Fruit fly (Drosophila melanogaster) whole organism, embryonic: Measurements from ENCODE around the gene Hsp83.

Experiments used
- Awh ChIP-seq: fragments of 200-800 bp; sonication (Bioruptor generic); IDR thresholded peaks from 2 replicates; pipeline ENCODE4, ENCODE4 v1.3.6; 2022; ENCODE audit warnings: missing biosample characterization, missing genetic modification characterization
- Bgb ChIP-seq: fragments of 200-800 bp; sonication (Bioruptor generic); IDR thresholded peaks from 2 replicates; pipeline ENCODE4 v1.3.6; 2022; ENCODE audit warnings: missing biosample characterization, missing genetic modification characterization; ENCODE audit not compliant: partially characterized antibody
- CG10959 ChIP-seq: fragments of 200-800 bp; sonication (Bioruptor generic); IDR thresholded peaks from 2 replicates; pipeline ENCODE4 v1.3.6; 2022; ENCODE audit warnings: missing biosample characterization, missing genetic modification characterization
- CG11696 ChIP-seq: fragments of 200-800 bp; sonication (Bioruptor generic); IDR thresholded peaks from 2 replicates; pipeline ENCODE4 v1.3.6; 2022; ENCODE audit warnings: missing biosample characterization, missing genetic modification characterization
- CG12071 ChIP-seq: fragments of 200-800 bp; sonication (Bioruptor generic); optimal IDR thresholded peaks from 3 replicates; lab custom pipeline; 2018; ENCODE audit warnings: missing biosample characterization, mild to moderate bottlenecking, missing genetic modification characterization
- CG12769 ChIP-seq: fragments of 200-800 bp; sonication (Bioruptor generic); optimal IDR thresholded peaks from 2 replicates; lab custom pipeline; 2019; ENCODE audit warnings: missing biosample characterization, mild to moderate bottlenecking, missing genetic modification characterization, moderate library complexity
- CG13624 ChIP-seq: fragments of 200-800 bp; sonication (Bioruptor generic); optimal IDR thresholded peaks from 2 replicates; lab custom pipeline; 2016; ENCODE audit warnings: missing biosample characterization, missing genetic modification characterization
- CG1602 ChIP-seq: fragments of 200-800 bp; sonication (Bioruptor generic); optimal IDR thresholded peaks from 3 replicates; lab custom pipeline; 2016; ENCODE audit warnings: missing biosample characterization, missing genetic modification characterization
- CG17829 ChIP-seq: fragments of 200-800 bp; optimal IDR thresholded peaks from 2 replicates; lab custom pipeline; 2019; ENCODE audit warnings: missing biosample characterization, mild to moderate bottlenecking, missing genetic modification characterization, moderate library complexity
- CG3065 ChIP-seq: fragments of 200-800 bp; sonication (Bioruptor generic); optimal IDR thresholded peaks from 2 replicates; lab custom pipeline; 2016; ENCODE audit warnings: missing biosample characterization, missing genetic modification characterization
- CG31365 ChIP-seq: fragments of 200-800 bp; sonication (Bioruptor generic); optimal IDR thresholded peaks from 2 replicates; lab custom pipeline; 2018; ENCODE audit warnings: missing biosample characterization, mild to moderate bottlenecking, missing genetic modification characterization
- CG31388 ChIP-seq: fragments of 200-800 bp; sonication (Bioruptor generic); optimal IDR thresholded peaks from 2 replicates; lab custom pipeline; 2016; ENCODE audit warnings: missing biosample characterization, missing genetic modification characterization
- CG4328 ChIP-seq: fragments of 200-800 bp; sonication (Bioruptor generic); optimal IDR thresholded peaks from 3 replicates; lab custom pipeline; 2017; ENCODE audit warnings: missing biosample characterization, missing genetic modification reagents, missing genetic modification characterization
- CG6254 ChIP-seq: fragments of 200-800 bp; sonication (Bioruptor generic); optimal IDR thresholded peaks from 3 replicates; lab custom pipeline; 2017; ENCODE audit warnings: mild to moderate bottlenecking, missing biosample characterization, missing genetic modification reagents, missing genetic modification characterization
- CG6272 ChIP-seq: fragments of 200-800 bp; sonication (Bioruptor generic); IDR thresholded peaks from 2 replicates; pipeline ENCODE4 v1.3.6; 2022; ENCODE audit warnings: missing biosample characterization, missing genetic modification characterization
- CG8359 ChIP-seq: fragments of 200-800 bp; sonication (Bioruptor generic); optimal IDR thresholded peaks from 2 replicates; lab custom pipeline; 2017; ENCODE audit warnings: missing biosample characterization, mild to moderate bottlenecking, missing genetic modification characterization, borderline replicate concordance
- CTCF ChIP-seq: fragments of 200-800 bp; sonication (Bioruptor generic); optimal IDR thresholded peaks from 2 replicates; lab custom pipeline; 2017; ENCODE audit warnings: missing biosample characterization, mild to moderate bottlenecking, missing genetic modification characterization, moderate library complexity
- CkIIα-i1 ChIP-seq: fragments of 200-800 bp; sonication (Bioruptor generic); IDR thresholded peaks from 2 replicates; pipeline ENCODE4 v1.3.6; 2022; ENCODE audit warnings: missing biosample characterization, missing genetic modification characterization
- Dad ChIP-seq: fragments of 200-800 bp; sonication (Bioruptor generic); optimal IDR thresholded peaks from 3 replicates; lab custom pipeline; 2016; ENCODE audit warnings: missing biosample characterization, missing genetic modification characterization
- Dp ChIP-seq: fragments of 200-800 bp; sonication (Bioruptor generic); optimal IDR thresholded peaks from 2 replicates; lab custom pipeline; 2018; ENCODE audit warnings: missing biosample characterization, mild to moderate bottlenecking, missing genetic modification characterization, moderate library complexity
- ERR ChIP-seq: fragments of 200-800 bp; sonication (Bioruptor generic); optimal IDR thresholded peaks from 2 replicates; lab custom pipeline; 2016; ENCODE audit warnings: missing biosample characterization, missing genetic modification characterization
- Fer3 ChIP-seq: fragments of 200-800 bp; sonication (Bioruptor generic); optimal IDR thresholded peaks from 2 replicates; lab custom pipeline; 2018; ENCODE audit warnings: missing biosample characterization, mild to moderate bottlenecking, missing genetic modification characterization, moderate library complexity
- GATAe ChIP-seq: fragments of 200-800 bp; sonication (Bioruptor generic); conservative IDR thresholded peaks from 2 replicates; pipeline ENCODE4 v1.3.6; 2022; ENCODE audit warnings: missing biosample characterization, missing genetic modification characterization
- Hand ChIP-seq: fragments of 200-800 bp; sonication (Bioruptor generic); optimal IDR thresholded peaks from 2 replicates; lab custom pipeline; 2017; ENCODE audit warnings: mild to moderate bottlenecking, missing biosample characterization, missing genetic modification reagents, missing genetic modification characterization
- HmgD ChIP-seq: fragments of 200-800 bp; sonication (Bioruptor generic); optimal IDR thresholded peaks from 3 replicates; lab custom pipeline; 2016; ENCODE audit warnings: missing biosample characterization, missing genetic modification characterization
- Hr39 ChIP-seq: fragments of >200 bp; optimal IDR thresholded peaks from 2 replicates; lab custom pipeline; 2017
- Lhr ChIP-seq: fragments of 200-800 bp; sonication (Bioruptor generic); optimal IDR thresholded peaks from 3 replicates; lab custom pipeline; 2017; ENCODE audit warnings: mild to moderate bottlenecking, missing biosample characterization, missing genetic modification reagents, missing genetic modification characterization
- MESR4 ChIP-seq: fragments of 200-800 bp; sonication (Bioruptor generic); optimal IDR thresholded peaks from 2 replicates; lab custom pipeline; 2018; ENCODE audit warnings: missing biosample characterization, mild to moderate bottlenecking, missing genetic modification characterization, moderate library complexity
- Med ChIP-seq: fragments of 200-800 bp; sonication (Bioruptor generic); peaks from one replicate; lab custom pipeline; 2016; ENCODE audit warnings: missing biosample characterization, missing genetic modification characterization, mild to moderate bottlenecking, inconsistent platforms, moderate library complexity
- NC2β ChIP-seq: fragments of 200-800 bp; sonication (Bioruptor generic); optimal IDR thresholded peaks from 2 replicates; lab custom pipeline; 2016; ENCODE audit warnings: missing biosample characterization, missing genetic modification characterization
- NFAT ChIP-seq: fragments of 200-800 bp; sonication (Bioruptor generic); IDR thresholded peaks from 2 replicates; pipeline ENCODE4 v1.3.6; 2022; ENCODE audit warnings: missing biosample characterization, missing genetic modification characterization
- Rx ChIP-seq: fragments of 200-800 bp; sonication (Bioruptor generic); IDR thresholded peaks from 2 replicates; pipeline ENCODE4 v1.3.6; 2022; ENCODE audit warnings: missing biosample characterization, missing genetic modification characterization
- TFAM ChIP-seq: fragments of 200-800 bp; sonication (Bioruptor generic); optimal IDR thresholded peaks from 2 replicates; lab custom pipeline; 2017; ENCODE audit warnings: missing biosample characterization, missing genetic modification characterization, inconsistent platforms
- br ChIP-seq: fragments of >200 bp; optimal IDR thresholded peaks from 2 replicates; lab custom pipeline; 2017
- chif ChIP-seq, 2 experiments: fragments of 200-800 bp; sonication (Bioruptor generic); optimal IDR thresholded peaks; 3 replicates each; lab custom pipeline; 2016; ENCODE audit warnings: missing biosample characterization in 2 of 2, missing genetic modification characterization in 2 of 2
- crol ChIP-seq: fragments of 200-800 bp; sonication (Bioruptor generic); IDR thresholded peaks from 2 replicates; pipeline ENCODE4 v1.3.6; 2022; ENCODE audit warnings: missing biosample characterization, missing genetic modification characterization
- exex ChIP-seq: fragments of 200-800 bp; sonication (Bioruptor generic); optimal IDR thresholded peaks from 4 replicates; lab custom pipeline; 2018; ENCODE audit warnings: missing biosample characterization, mild to moderate bottlenecking, missing genetic modification characterization, moderate library complexity
- grn ChIP-seq: fragments of 200-800 bp; sonication (Bioruptor generic); optimal IDR thresholded peaks from 3 replicates; lab custom pipeline; 2017; ENCODE audit warnings: missing biosample characterization, missing genetic modification characterization
- ind ChIP-seq: fragments of 200-800 bp; sonication (Bioruptor generic); optimal IDR thresholded peaks from 3 replicates; lab custom pipeline; 2016; ENCODE audit warnings: missing biosample characterization, missing genetic modification characterization
- jigr1 ChIP-seq: fragments of 200-800 bp; sonication (Bioruptor generic); IDR thresholded peaks from 3 replicates; pipeline ENCODE4 v1.3.6; 2022; ENCODE audit warnings: missing biosample characterization, missing genetic modification characterization
- lab ChIP-seq: fragments of 200-800 bp; sonication (Bioruptor generic); optimal IDR thresholded peaks from 3 replicates; lab custom pipeline; 2017; ENCODE audit warnings: missing biosample characterization, missing genetic modification characterization, mild to moderate bottlenecking, moderate library complexity, missing genetic modification reagents
- nau ChIP-seq: fragments of 200-800 bp; sonication (Bioruptor generic); optimal IDR thresholded peaks from 3 replicates; lab custom pipeline; 2017; ENCODE audit warnings: missing biosample characterization, mild to moderate bottlenecking, missing genetic modification characterization, missing genetic modification reagents
- nmo ChIP-seq: fragments of 200-800 bp; sonication (Bioruptor generic); optimal IDR thresholded peaks from 2 replicates; lab custom pipeline; 2018; ENCODE audit warnings: missing biosample characterization, mild to moderate bottlenecking, missing genetic modification characterization, moderate library complexity
- pum ChIP-seq: fragments of 200-800 bp; sonication (Bioruptor generic); optimal IDR thresholded peaks from 2 replicates; lab custom pipeline; 2016; ENCODE audit warnings: missing biosample characterization, missing genetic modification characterization
- row ChIP-seq: fragments of 200-800 bp; sonication (Bioruptor generic); IDR thresholded peaks from 3 replicates; pipeline ENCODE4 v1.3.6; 2022; ENCODE audit warnings: missing biosample characterization, missing genetic modification characterization
- sens ChIP-seq: fragments of 200-800 bp; sonication (Bioruptor generic); peaks from one replicate; lab custom pipeline; 2016; ENCODE audit warnings: missing biosample characterization, missing genetic modification characterization
- tio ChIP-seq: fragments of 200-800 bp; sonication (Bioruptor generic); optimal IDR thresholded peaks from 2 replicates; lab custom pipeline; 2017; ENCODE audit warnings: missing biosample characterization, missing genetic modification characterization, inconsistent platforms
- toy ChIP-seq: fragments of 200-800 bp; sonication (Bioruptor generic); IDR thresholded peaks from 2 replicates; pipeline ENCODE4 v1.3.6; 2022; ENCODE audit warnings: missing biosample characterization, missing genetic modification characterization
- unc-4 ChIP-seq: fragments of 200-800 bp; sonication (Bioruptor generic); IDR thresholded peaks from 2 replicates; pipeline ENCODE4 v1.3.6; 2022; ENCODE audit warnings: missing biosample characterization, missing genetic modification characterization; ENCODE audit not compliant: partially characterized antibody
- wor ChIP-seq: fragments of 200-800 bp; sonication (Bioruptor generic); IDR thresholded peaks from 2 replicates; pipeline ENCODE4 v1.3.6; 2022; ENCODE audit warnings: missing biosample characterization, missing genetic modification characterization
- z ChIP-seq: fragments of 200-800 bp; sonication (Bioruptor generic); IDR thresholded peaks from 3 replicates; pipeline ENCODE4 v1.3.6; 2022; ENCODE audit warnings: missing biosample characterization, missing genetic modification characterization

Gene Hsp83

DNA sequence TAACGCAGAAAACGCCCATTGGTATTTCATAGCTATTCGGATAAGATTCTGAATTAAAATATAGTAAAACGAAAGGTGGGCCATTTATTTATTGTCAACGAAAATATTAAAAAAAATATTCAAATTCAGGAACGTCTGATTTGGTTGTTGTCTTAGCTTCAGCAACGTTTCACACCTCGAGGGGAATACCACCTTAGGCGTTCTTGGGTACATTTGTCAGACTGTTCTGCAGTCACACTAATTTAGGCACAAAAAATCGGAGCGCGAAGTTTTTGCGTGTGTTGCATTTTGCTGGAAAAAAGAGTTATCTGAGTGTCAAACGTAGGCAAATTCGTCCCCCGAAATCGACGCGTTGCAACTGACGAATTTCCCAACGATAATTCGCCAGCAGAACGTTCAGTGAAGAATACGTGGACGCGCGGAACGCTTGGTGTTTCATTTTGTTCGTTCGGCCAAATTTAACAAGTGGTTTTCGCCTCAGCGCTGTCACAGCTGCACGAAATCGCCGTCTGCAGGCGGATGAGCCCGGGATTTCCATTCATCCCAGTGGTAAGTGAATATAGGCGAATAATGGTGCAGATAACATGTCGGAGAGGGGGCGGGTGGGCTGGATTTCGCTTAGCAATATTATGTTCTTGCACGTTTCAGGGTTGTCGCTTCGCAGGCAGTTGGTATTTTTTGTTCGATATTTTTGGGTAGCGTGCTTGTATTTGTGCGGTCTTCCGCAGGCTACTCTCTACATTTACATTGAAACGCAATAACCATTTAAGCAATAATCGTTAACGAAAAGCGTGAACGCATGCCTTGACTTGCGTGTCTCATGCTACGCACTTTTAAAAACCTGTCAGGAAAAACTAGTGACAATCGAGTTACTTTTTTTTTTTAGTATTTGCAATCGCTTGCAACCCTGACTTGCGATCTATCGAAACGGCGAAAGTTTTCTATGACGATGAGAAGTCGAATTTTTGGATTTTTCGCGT, 32.3 kb downstream of the Hsp83 start, which contains the start of gene Larp4B (continued):
- TF ChIP-seq CG4328 (GFP tag; lab: Kevin White, UChicago) (no peak), Med (GFP tag; lab: Kevin White, UChicago) (peak; percentile 85), nau (GFP tag; lab: Kevin White, UChicago) (no peak), grn (GFP tag; lab: Kevin White, UChicago) (no peak), CG11696 (GFP tag; lab: Robert Waterston, UW) (no peak), row (peak; percentile 62), Awh (GFP tag; lab: Robert Waterston, UW) (no peak), GATAe (GFP tag; lab: Robert Waterston, UW) (no peak), CkIIα-i1 (GFP tag; lab: Robert Waterston, UW) (no peak), wor (GFP tag; lab: Robert Waterston, UW) (no peak), Bgb (GFP tag; lab: Robert Waterston, UW) (no peak), jigr1 (no peak), chif (GFP tag; optimal IDR thresholded peaks at IDR 0.05; lab: Kevin White, UChicago) (no peak), Rx (no peak), sens (GFP tag; lab: Kevin White, UChicago) (peak; percentile 80), pum (GFP tag; lab: Kevin White, UChicago) (no peak), CG17829 (tag; lab: Kevin White, UChicago) (peak; percentile 22), Dp (GFP tag; lab: Kevin White, UChicago) (peak; percentile 71), z (GFP tag; lab: Robert Waterston, UW) (no peak), NC2β (peak; percentile 25), CG12769 (no peak), CG8359 (GFP tag; lab: Kevin White, UChicago) (no peak), tio (GFP tag; lab: Kevin White, UChicago) (no peak), CG6272 (GFP tag; lab: Robert Waterston, UW) (no peak), ind (GFP tag; lab: Kevin White, UChicago) (no peak), CG3065 (GFP tag; lab: Kevin White, UChicago) (no peak), CTCF (GFP tag; lab: Kevin White, UChicago) (peak; percentile 59), CG13624 (GFP tag; lab: Kevin White, UChicago) (peak; percentile 58), NFAT (GFP tag; lab: Robert Waterston, UW) (no peak), nmo (GFP tag; lab: Kevin White, UChicago) (peak; percentile 25), CG10959 (GFP tag; lab: Robert Waterston, UW) (no peak), CG6254 (GFP tag; lab: Kevin White, UChicago) (no peak), HmgD (peak; percentile 35), CG31365 (no peak), CG1602 (GFP tag; lab: Kevin White, UChicago) (no peak), lab (no peak), CG12071 (GFP tag; lab: Kevin White, UChicago) (no peak), ERR (no peak), exex (tag; lab: Kevin White, UChicago) (no peak), Lhr (GFP tag; lab: Kevin White, UChicago) (peak; percentile 78), br (lab: Kevin White, UChicago) (no peak), crol (GFP tag; lab: Robert Waterston, UW) (peak; percentile 86), Hand (GFP tag; lab: Kevin White, UChicago) (no peak), CG31388 (GFP tag; lab: Kevin White, UChicago) (no peak), toy (GFP tag; lab: Robert Waterston, UW) (no peak), unc-4 (peak; percentile 66), Dad (no peak), Fer3 (tag; lab: Kevin White, UChicago) (no peak), Hr39 (lab: Kevin White, UChicago) (no peak), TFAM (GFP tag; lab: Kevin White, UChicago) (no peak), MESR4 (GFP tag; lab: Kevin White, UChicago) (peak; percentile 62)
